Fruit fly (Drosophila melanogaster) whole organism, embryonic: Measurements from ENCODE around the gene Bet1.

Experiments
- Adf1 ChIP-seq: fragments of 200-800 bp; sonication (Bioruptor generic); IDR thresholded peaks from 2 replicates; pipeline ENCODE4 v1.3.6; 2022; ENCODE audit warnings: missing biosample characterization, missing genetic modification characterization
- Bdp1 ChIP-seq: fragments of 200-800 bp; sonication (Bioruptor generic); optimal IDR thresholded peaks from 3 replicates; lab custom pipeline; 2016; ENCODE audit warnings: missing biosample characterization, missing genetic modification characterization
- Bgb ChIP-seq: fragments of 200-800 bp; sonication (Bioruptor generic); IDR thresholded peaks from 2 replicates; pipeline ENCODE4 v1.3.6; 2022; ENCODE audit warnings: missing biosample characterization, missing genetic modification characterization; ENCODE audit not compliant: partially characterized antibody
- BtbVII ChIP-seq: fragments of 200-800 bp; sonication (Bioruptor generic); optimal IDR thresholded peaks from 3 replicates; lab custom pipeline; 2017; ENCODE audit warnings: missing biosample characterization, mild to moderate bottlenecking, missing genetic modification characterization
- CG10366 ChIP-seq: fragments of 200-800 bp; sonication (Bioruptor generic); IDR thresholded peaks from 2 replicates; pipeline ENCODE4 v1.3.6; 2022; ENCODE audit warnings: missing biosample characterization, missing genetic modification characterization
- CG11456 ChIP-seq: fragments of 200-800 bp; sonication (Bioruptor generic); IDR thresholded peaks from 3 replicates; pipeline ENCODE4 v1.3.6; 2022; ENCODE audit warnings: missing biosample characterization, missing genetic modification characterization
- CG15073 ChIP-seq: fragments of 200-800 bp; sonication (Bioruptor generic); optimal IDR thresholded peaks from 2 replicates; lab custom pipeline; 2016; ENCODE audit warnings: missing biosample characterization, missing genetic modification characterization
- CG1602 ChIP-seq: fragments of 200-800 bp; sonication (Bioruptor generic); optimal IDR thresholded peaks from 3 replicates; lab custom pipeline; 2016; ENCODE audit warnings: missing biosample characterization, missing genetic modification characterization
- CG1832 ChIP-seq: fragments of 200-800 bp; sonication (Bioruptor generic); optimal IDR thresholded peaks from 2 replicates; lab custom pipeline; 2017; ENCODE audit warnings: missing biosample characterization, mild to moderate bottlenecking, missing genetic modification characterization, inconsistent platforms
- CG2875 ChIP-seq: fragments of 200-800 bp; sonication (Bioruptor generic); optimal IDR thresholded peaks from 2 replicates; lab custom pipeline; 2017; ENCODE audit warnings: missing biosample characterization, mild to moderate bottlenecking, missing genetic modification characterization, missing genetic modification reagents
- CG32532 ChIP-seq: fragments of 200-800 bp; sonication (Bioruptor generic); IDR thresholded peaks from 2 replicates; pipeline ENCODE4 v1.3.6; 2022; ENCODE audit warnings: missing biosample characterization, missing genetic modification characterization
- CG7963 ChIP-seq: fragments of 200-800 bp; sonication (Bioruptor generic); IDR thresholded peaks from 3 replicates; pipeline ENCODE4 v1.3.6; 2022; ENCODE audit warnings: missing biosample characterization, missing genetic modification characterization; ENCODE audit not compliant: partially characterized antibody
- CG8388 ChIP-seq: fragments of 200-800 bp; sonication (Bioruptor generic); optimal IDR thresholded peaks from 2 replicates; lab custom pipeline; 2019; ENCODE audit warnings: missing biosample characterization, mild to moderate bottlenecking, missing genetic modification characterization, moderate library complexity
- CkIIα-i1 ChIP-seq: fragments of 200-800 bp; sonication (Bioruptor generic); IDR thresholded peaks from 2 replicates; pipeline ENCODE4 v1.3.6; 2022; ENCODE audit warnings: missing biosample characterization, missing genetic modification characterization
- Deaf1 ChIP-seq: fragments of 200-800 bp; optimal IDR thresholded peaks from 3 replicates; lab custom pipeline; 2019; ENCODE audit warnings: missing biosample characterization, mild to moderate bottlenecking, missing genetic modification characterization, moderate library complexity
- HLHmδ ChIP-seq: fragments of 200-800 bp; sonication (Bioruptor generic); optimal IDR thresholded peaks from 2 replicates; lab custom pipeline; 2018; ENCODE audit warnings: missing biosample characterization, mild to moderate bottlenecking, missing genetic modification characterization, moderate library complexity
- Hr51 ChIP-seq, 2 experiments: fragments of 200-800 bp; sonication (Bioruptor generic); optimal IDR thresholded peaks; 2 replicates in 1 of 2; 3 replicates in 1 of 2; lab custom pipeline; 2016 to 2018; ENCODE audit warnings: missing biosample characterization in 2 of 2, missing genetic modification characterization in 2 of 2, mild to moderate bottlenecking in 1 of 2, moderate library complexity in 1 of 2
- Jarid2 ChIP-seq: fragments of 200-800 bp; sonication (Bioruptor generic); optimal IDR thresholded peaks from 3 replicates; lab custom pipeline; 2017; ENCODE audit warnings: mild to moderate bottlenecking, missing biosample characterization, missing genetic modification reagents, missing genetic modification characterization
- Lhr ChIP-seq: fragments of 200-800 bp; sonication (Bioruptor generic); optimal IDR thresholded peaks from 3 replicates; lab custom pipeline; 2017; ENCODE audit warnings: mild to moderate bottlenecking, missing biosample characterization, missing genetic modification reagents, missing genetic modification characterization
- MESR4 ChIP-seq: fragments of 200-800 bp; sonication (Bioruptor generic); optimal IDR thresholded peaks from 2 replicates; lab custom pipeline; 2018; ENCODE audit warnings: missing biosample characterization, mild to moderate bottlenecking, missing genetic modification characterization, moderate library complexity
- Med ChIP-seq: fragments of 200-800 bp; sonication (Bioruptor generic); peaks from one replicate; lab custom pipeline; 2016; ENCODE audit warnings: missing biosample characterization, missing genetic modification characterization, mild to moderate bottlenecking, inconsistent platforms, moderate library complexity
- Scr ChIP-seq: fragments of 200-800 bp; sonication (Bioruptor generic); IDR thresholded peaks from 2 replicates; pipeline ENCODE4 v1.3.6; 2022; ENCODE audit warnings: missing biosample characterization, missing genetic modification characterization; ENCODE audit not compliant: partially characterized antibody
- Sox102F ChIP-seq: fragments of 200-800 bp; sonication (Bioruptor generic); optimal IDR thresholded peaks from 2 replicates; lab custom pipeline; 2018; ENCODE audit warnings: missing biosample characterization, mild to moderate bottlenecking, missing genetic modification characterization, moderate library complexity
- chinmo ChIP-seq: fragments of 200-800 bp; sonication (Bioruptor generic); IDR thresholded peaks from 4 replicates; pipeline ENCODE4 v1.3.6; 2022; ENCODE audit warnings: missing biosample characterization, missing genetic modification characterization; ENCODE audit not compliant: partially characterized antibody
- crol ChIP-seq: fragments of 200-800 bp; sonication (Bioruptor generic); IDR thresholded peaks from 2 replicates; pipeline ENCODE4 v1.3.6; 2022; ENCODE audit warnings: missing biosample characterization, missing genetic modification characterization
- dmrt99B ChIP-seq: fragments of 200-800 bp; sonication (Bioruptor generic); optimal IDR thresholded peaks from 2 replicates; lab custom pipeline; 2018; ENCODE audit warnings: missing biosample characterization, mild to moderate bottlenecking, missing genetic modification characterization, moderate library complexity
- dysf ChIP-seq: fragments of 200-800 bp; sonication (Bioruptor generic); IDR thresholded peaks from 3 replicates; pipeline ENCODE4 v1.3.6; 2022; ENCODE audit warnings: missing biosample characterization, missing genetic modification characterization
- eve ChIP-seq, 2 experiments: fragments of >200 bp; optimal IDR thresholded peaks; 2 replicates each; lab custom pipeline; 2017; ENCODE audit warnings: missing biosample characterization in 2 of 2, missing genetic modification characterization in 2 of 2
- fd64A ChIP-seq: fragments of 200-800 bp; sonication (Bioruptor generic); optimal IDR thresholded peaks from 3 replicates; lab custom pipeline; 2018; ENCODE audit warnings: missing biosample characterization, mild to moderate bottlenecking, missing genetic modification characterization
- fd96Cb ChIP-seq: fragments of 200-800 bp; sonication (Bioruptor generic); optimal IDR thresholded peaks from 2 replicates; lab custom pipeline; 2018; ENCODE audit warnings: missing biosample characterization, mild to moderate bottlenecking, missing genetic modification characterization, moderate library complexity
- kah ChIP-seq: fragments of 200-800 bp; sonication (Bioruptor generic); optimal IDR thresholded peaks from 2 replicates; lab custom pipeline; 2018; ENCODE audit warnings: missing biosample characterization, mild to moderate bottlenecking, missing genetic modification characterization
- lbe ChIP-seq: fragments of 200-800 bp; sonication (Bioruptor generic); optimal IDR thresholded peaks from 2 replicates; lab custom pipeline; 2016; ENCODE audit warnings: missing biosample characterization, mild to moderate bottlenecking, missing genetic modification characterization
- lola ChIP-seq, 3 experiments: fragments of >200 bp in 2 of 3; fragments of 200-800 bp in 1 of 3; sonication (Bioruptor generic) in 1 of 3; optimal IDR thresholded peaks; 2 replicates each; lab custom pipeline; 2017 to 2019; ENCODE audit warnings: missing biosample characterization in 3 of 3, missing genetic modification characterization in 3 of 3, mild to moderate bottlenecking in 1 of 3, moderate library complexity in 1 of 3
- maf-S ChIP-seq: fragments of 200-800 bp; sonication (Bioruptor generic); optimal IDR thresholded peaks from 2 replicates; lab custom pipeline; 2016; ENCODE audit warnings: missing biosample characterization, missing genetic modification characterization
- otp ChIP-seq: fragments of 200-800 bp; sonication (Bioruptor generic); IDR thresholded peaks from 3 replicates; pipeline ENCODE4, ENCODE4 v1.3.6; 2022; ENCODE audit warnings: missing biosample characterization, missing genetic modification characterization
- pfk ChIP-seq: fragments of 200-800 bp; sonication (Bioruptor generic); optimal IDR thresholded peaks from 2 replicates; lab custom pipeline; 2018; ENCODE audit warnings: missing biosample characterization, mild to moderate bottlenecking, missing genetic modification characterization, moderate library complexity
- scrt ChIP-seq: fragments of 200-800 bp; sonication (Bioruptor generic); optimal IDR thresholded peaks from 2 replicates; lab custom pipeline; 2018; ENCODE audit warnings: missing biosample characterization, mild to moderate bottlenecking, missing genetic modification characterization, moderate library complexity
- slp2 ChIP-seq: fragments of 200-800 bp; sonication (Bioruptor generic); optimal IDR thresholded peaks from 2 replicates; lab custom pipeline; 2016; ENCODE audit warnings: missing biosample characterization, missing genetic modification characterization
- tna ChIP-seq: fragments of 200-800 bp; sonication (Bioruptor generic); IDR thresholded peaks from 2 replicates; pipeline ENCODE4 v1.3.6; 2022; ENCODE audit warnings: missing biosample characterization, missing genetic modification characterization; ENCODE audit not compliant: partially characterized antibody
- toy ChIP-seq: fragments of 200-800 bp; sonication (Bioruptor generic); IDR thresholded peaks from 2 replicates; pipeline ENCODE4 v1.3.6; 2022; ENCODE audit warnings: missing biosample characterization, missing genetic modification characterization
- tup ChIP-seq: fragments of 200-800 bp; sonication (Bioruptor generic); optimal IDR thresholded peaks from 2 replicates; lab custom pipeline; 2016; ENCODE audit warnings: missing biosample characterization, mild to moderate bottlenecking, missing genetic modification characterization, moderate library complexity
- tx ChIP-seq: fragments of 200-800 bp; sonication (Bioruptor generic); optimal IDR thresholded peaks from 2 replicates; lab custom pipeline; 2016; ENCODE audit warnings: missing biosample characterization, missing genetic modification characterization
- unpg ChIP-seq: fragments of 200-800 bp; sonication (Bioruptor generic); optimal IDR thresholded peaks from 3 replicates; lab custom pipeline; 2018; ENCODE audit warnings: missing biosample characterization, mild to moderate bottlenecking, missing genetic modification characterization, moderate library complexity
- wdn ChIP-seq: fragments of 200-800 bp; sonication (Bioruptor generic); IDR thresholded peaks from 2 replicates; pipeline ENCODE4 v1.3.6; 2022; ENCODE audit warnings: missing biosample characterization, missing genetic modification characterization
- z ChIP-seq: fragments of 200-800 bp; sonication (Bioruptor generic); IDR thresholded peaks from 3 replicates; pipeline ENCODE4 v1.3.6; 2022; ENCODE audit warnings: missing biosample characterization, missing genetic modification characterization

Gene Bet1

dm6 chr3L:19233798-19234781 is 27.1 kb upstream of the Bet1 start (continued):
- TF ChIP-seq dmrt99B (tag; lab: Kevin White, UChicago), result peak; percentile 29
- TF ChIP-seq CG8388 (GFP tag; lab: Kevin White, UChicago), result peak; percentile 13
- TF ChIP-seq CG2875 (GFP tag; lab: Kevin White, UChicago), result no peak
- peak in 1 of 2 experiments; percentile 52 for TF ChIP-seq eve (GFP tag; optimal IDR thresholded peaks at IDR 0.05; lab: Kevin White, UChicago)
- TF ChIP-seq tna (GFP tag; lab: Robert Waterston, UW), result no peak
- no peak for TF ChIP-seq wdn (GFP tag; lab: Robert Waterston, UW)
- no peak for TF ChIP-seq Lhr (GFP tag; lab: Kevin White, UChicago)
- no peak for TF ChIP-seq CG7963 (GFP tag; lab: Robert Waterston, UW)
- TF ChIP-seq CG1832, result no peak
- no peak for TF ChIP-seq otp
- TF ChIP-seq Sox102F, result peak; percentile 28
- TF ChIP-seq lbe (GFP tag; lab: Kevin White, UChicago), result no peak
- TF ChIP-seq HLHmδ, result no peak
- peak; percentile 23 for TF ChIP-seq unpg (GFP tag; lab: Kevin White, UChicago)
- no peak for TF ChIP-seq Adf1 (GFP tag; lab: Robert Waterston, UW)
- no peak for TF ChIP-seq toy (GFP tag; lab: Robert Waterston, UW)
- no peak for TF ChIP-seq dysf (GFP tag; lab: Robert Waterston, UW)
- no peak for TF ChIP-seq kah
- TF ChIP-seq z (GFP tag; lab: Robert Waterston, UW), result 0 out of 3 replicates have a peak, but pooled peaks have one; percentile 17
- TF ChIP-seq maf-S (GFP tag; lab: Kevin White, UChicago), result no peak
- TF ChIP-seq Hr51 (GFP tag; optimal IDR thresholded peaks at IDR 0.05; lab: Kevin White, UChicago), result peak in 1 of 2 experiments; percentile 12
- no peak for TF ChIP-seq Bdp1 (GFP tag; lab: Kevin White, UChicago)
- TF ChIP-seq slp2 (GFP tag; lab: Kevin White, UChicago), result no peak
- TF ChIP-seq MESR4 (GFP tag; lab: Kevin White, UChicago), result no peak
- TF ChIP-seq Scr (GFP tag; lab: Robert Waterston, UW), result no peak
- no peak for TF ChIP-seq CG11456 (GFP tag; lab: Robert Waterston, UW)
- TF ChIP-seq fd64A (GFP tag; lab: Kevin White, UChicago), result no peak
- no peak for TF ChIP-seq CkIIα-i1 (GFP tag; lab: Robert Waterston, UW)
- no peak for TF ChIP-seq CG1602 (GFP tag; lab: Kevin White, UChicago)
- no peak for TF ChIP-seq tx (GFP tag; lab: Kevin White, UChicago)
- no peak for TF ChIP-seq BtbVII
- TF ChIP-seq tup, result no peak
- TF ChIP-seq pfk (GFP tag; lab: Kevin White, UChicago), result no peak

dm6 chr3L:19234922-19235702 is 26.1 kb upstream of the Bet1 start, which contains the start of gene fz2:
Gene fz2, minus strand, starts transcription at chr3L:19235373.
- TF ChIP-seq lola (GFP tag; optimal IDR thresholded peaks at IDR 0.05; lab: Kevin White, UChicago), result no peak
- TF ChIP-seq Deaf1 (tag; lab: Kevin White, UChicago), result peak; percentile 24
- peak; percentile 33 for TF ChIP-seq scrt (GFP tag; lab: Kevin White, UChicago)
- peak; percentile 87 for TF ChIP-seq pfk (GFP tag; lab: Kevin White, UChicago)
- 0 out of 4 replicates have a peak, but pooled peaks have one; percentile 50 for TF ChIP-seq chinmo (GFP tag; lab: Robert Waterston, UW)
- TF ChIP-seq CG10366 (GFP tag; lab: Robert Waterston, UW), result 0 out of 2 replicates have a peak, but pooled peaks have one; percentile 12
- TF ChIP-seq CG32532, result 0 out of 2 replicates have a peak, but pooled peaks have one; percentile 20
- no peak for TF ChIP-seq fd96Cb
- peak; percentile 52 for TF ChIP-seq Med (GFP tag; lab: Kevin White, UChicago)
- peak; percentile 67 for TF ChIP-seq Jarid2 (GFP tag; lab: Kevin White, UChicago)
- TF ChIP-seq Adf1 (GFP tag; lab: Robert Waterston, UW), result peak; percentile 96
- peak; percentile 35; the same call in 1 of the 2 replicates for TF ChIP-seq Bgb (GFP tag; lab: Robert Waterston, UW)
- TF ChIP-seq crol (GFP tag; lab: Robert Waterston, UW), result 0 out of 2 replicates have a peak, but pooled peaks have one; percentile 15
- TF ChIP-seq CG15073, result no peak
- TF ChIP-seq CG1602 (GFP tag; lab: Kevin White, UChicago), result no peak
